Worm (Caenorhabditis elegans): Measurements from ENCODE around the gene Y57E12AR.1.
A peak's percentile ranks its signal among the peaks of the same experiment; 100 is the strongest.

Gene Y57E12AR.1

ce11 chrV:7091287-7091686 is 26.2 kb upstream of the Y57E12AR.1 start, which contains the start of gene nhr-286:
TSS of gene nhr-286 (minus strand) at chrV:7091610.
- TF ChIP-seq ama-1 (optimal IDR thresholded peaks at IDR 0.05), result peak; percentile 64
- no peak for TF ChIP-seq fos-1 (tag; optimal IDR thresholded peaks at IDR 0.05)

- TF ChIP-seq nhr-25 (tag; optimal IDR thresholded peaks at IDR 0.05) (peak; percentile 76), fkh-10 (GFP tag; optimal IDR thresholded peaks at IDR 0.05) (no peak), nhr-23 (tag; optimal IDR thresholded peaks at IDR 0.05) (peak; percentile 33), pqm-1 (tag; optimal IDR thresholded peaks at IDR 0.05) (peak; percentile 36), nhr-43 (tag; optimal IDR thresholded peaks at IDR 0.05; ENCODE audit: poor library complexity, severe bottlenecking) (peak; percentile 73), ztf-4 (tag; optimal IDR thresholded peaks at IDR 0.05) (no peak), pha-4 (tag; optimal IDR thresholded peaks at IDR 0.05) (peak; percentile 12), ZK546.5 (tag; optimal IDR thresholded peaks at IDR 0.05) (no peak), tbx-2 (tag; optimal IDR thresholded peaks at IDR 0.05) (no peak)
Measured at ce11 chrV:7089217-7089616, 24.1 kb upstream of the Y57E12AR.1 start.

- no peak for TF ChIP-seq aly-2 (tag; optimal IDR thresholded peaks at IDR 0.05)
- no peak for TF ChIP-seq nhr-12 (tag; optimal IDR thresholded peaks at IDR 0.05)
- TF ChIP-seq zag-1 (tag; optimal IDR thresholded peaks at IDR 0.05), result no peak
- no peak for TF ChIP-seq nhr-77 (tag; optimal IDR thresholded peaks at IDR 0.05)
- no peak for TF ChIP-seq nfya-1 (tag; optimal IDR thresholded peaks at IDR 0.05; ENCODE audit: insufficient read depth)
- TF ChIP-seq ZK546.5 (tag; optimal IDR thresholded peaks at IDR 0.05), result no peak
- no peak for TF ChIP-seq nhr-25 (tag; optimal IDR thresholded peaks at IDR 0.05)
- TF ChIP-seq hmg-11 (tag; optimal IDR thresholded peaks at IDR 0.05), result no peak
- TF ChIP-seq egl-5 (tag; optimal IDR thresholded peaks at IDR 0.05), result no peak
- no peak for TF ChIP-seq jun-1 (tag; optimal IDR thresholded peaks at IDR 0.05)
- no peak for TF ChIP-seq pha-4 (tag; optimal IDR thresholded peaks at IDR 0.05)
- no peak for TF ChIP-seq eor-1 (tag; optimal IDR thresholded peaks at IDR 0.05)
- TF ChIP-seq fkh-2 (tag; optimal IDR thresholded peaks at IDR 0.05), result no peak
- TF ChIP-seq fos-1 (tag; optimal IDR thresholded peaks at IDR 0.05), result no peak
Measured at ce11 chrV:7087340-7087739, 22.2 kb upstream of the Y57E12AR.1 start.

ce11 chrV:7085518-7086104 is 20.5 kb upstream of the Y57E12AR.1 start, which contains the start of gene VC5.2:
TSS of gene VC5.2 (plus strand) at chrV:7085956.
- TF ChIP-seq nhr-23 (tag; optimal IDR thresholded peaks at IDR 0.05) (peak; percentile 59), ceh-28 (tag; optimal IDR thresholded peaks at IDR 0.05) (peak; percentile 18), R02D3.7 (tag; optimal IDR thresholded peaks at IDR 0.05) (no peak), nhr-12 (tag; optimal IDR thresholded peaks at IDR 0.05) (no peak), ceh-82 (tag; optimal IDR thresholded peaks at IDR 0.05) (no peak)

ce11 chrV:7084612-7085139 is 19.6 kb upstream of the Y57E12AR.1 start, which contains the start of gene mys-1:
TSS of gene mys-1 (minus strand) at chrV:7084662.
- peak; percentile 65 for TF ChIP-seq lin-15B (tag; optimal IDR thresholded peaks at IDR 0.05)
- TF ChIP-seq nhr-43 (tag; optimal IDR thresholded peaks at IDR 0.05; ENCODE audit: poor library complexity, severe bottlenecking), result peak; percentile 55
- TF ChIP-seq pha-4 (tag; optimal IDR thresholded peaks at IDR 0.05), result peak; percentile 50
- TF ChIP-seq hmg-11 (tag; optimal IDR thresholded peaks at IDR 0.05), result peak; percentile 65
- no peak for TF ChIP-seq jun-1 (tag; optimal IDR thresholded peaks at IDR 0.05)
- peak; percentile 57 for TF ChIP-seq snpc-4 (tag; optimal IDR thresholded peaks at IDR 0.05)
- TF ChIP-seq pqm-1 (tag; optimal IDR thresholded peaks at IDR 0.05), result no peak
- peak; percentile 49 for TF ChIP-seq nfya-1 (tag; optimal IDR thresholded peaks at IDR 0.05; ENCODE audit: insufficient read depth)
- peak; percentile 5 for TF ChIP-seq lin-39 (tag; optimal IDR thresholded peaks at IDR 0.05)
- TF ChIP-seq sea-2 (GFP tag; optimal IDR thresholded peaks at IDR 0.05), result no peak
- TF ChIP-seq nhr-23 (tag; optimal IDR thresholded peaks at IDR 0.05), result peak; percentile 64

- TF ChIP-seq nfya-1 (tag; optimal IDR thresholded peaks at IDR 0.05; ENCODE audit: insufficient read depth) (no peak), fos-1 (tag; optimal IDR thresholded peaks at IDR 0.05) (no peak), fkh-10 (GFP tag; optimal IDR thresholded peaks at IDR 0.05) (no peak), nhr-12 (tag; optimal IDR thresholded peaks at IDR 0.05) (no peak), nhr-67 (tag; optimal IDR thresholded peaks at IDR 0.05) (no peak), snpc-4 (tag; optimal IDR thresholded peaks at IDR 0.05) (no peak), mml-1 (tag; optimal IDR thresholded peaks at IDR 0.05) (no peak), pqm-1 (tag; optimal IDR thresholded peaks at IDR 0.05) (no peak), aly-2 (tag; optimal IDR thresholded peaks at IDR 0.05) (no peak), nhr-77 (tag; optimal IDR thresholded peaks at IDR 0.05) (no peak), pha-4 (tag; optimal IDR thresholded peaks at IDR 0.05) (no peak), unc-62 (GFP tag; optimal IDR thresholded peaks at IDR 0.05) (no peak), nhr-43 (tag; optimal IDR thresholded peaks at IDR 0.05; ENCODE audit: poor library complexity, severe bottlenecking) (no peak), nhr-237 (tag; optimal IDR thresholded peaks at IDR 0.05) (no peak)
Measured at ce11 chrV:7079388-7079787, 14.3 kb upstream of the Y57E12AR.1 start.

Data from whole organism, L3 larva.